Worm (Caenorhabditis elegans) whole organism, young adult: Measurements from ENCODE around the gene H03A11.13.

ENCODE experiments used
- B0336.3 ChIP-seq: fragments of 200-800 bp; sonication (Bioruptor generic); IDR thresholded peaks from 2 replicates; pipeline ENCODE4 v1.3.6; 2022; ENCODE audit warnings: missing genetic modification characterization, missing compliant biosample characterization
- C06A6.2 ChIP-seq: fragments of 200-800 bp; sonication (Bioruptor generic); conservative IDR thresholded peaks from 2 replicates; pipeline ENCODE4 v1.3.6; 2022; ENCODE audit warnings: missing genetic modification characterization, missing compliant biosample characterization
- D2030.7 ChIP-seq: fragments of 200-800 bp; sonication (Bioruptor generic); IDR thresholded peaks from 2 replicates; pipeline ENCODE4 v1.3.6; 2022; ENCODE audit warnings: missing genetic modification reagents, missing genetic modification characterization, missing compliant biosample characterization
- F10E7.11 ChIP-seq: sonication (generic microtip); optimal IDR thresholded peaks from 2 replicates; lab custom pipeline; 2017; ENCODE audit warnings: mild to moderate bottlenecking, missing genetic modification characterization, moderate library complexity, missing compliant biosample characterization
- F22D6.2 ChIP-seq: sonication (generic microtip); optimal IDR thresholded peaks from 2 replicates; lab custom pipeline; 2016; ENCODE audit warnings: mild to moderate bottlenecking, missing genetic modification characterization, missing compliant biosample characterization
- F23B12.7 ChIP-seq: sonication (generic microtip); optimal IDR thresholded peaks from 2 replicates; lab custom pipeline; 2017; ENCODE audit warnings: missing genetic modification characterization, mild to moderate bottlenecking, missing compliant biosample characterization, antibody characterized with exemption, moderate library complexity; ENCODE audit not compliant: insufficient read depth
- F39B2.1 ChIP-seq: fragments of 200-800 bp; sonication (Bioruptor generic); IDR thresholded peaks from 2 replicates; pipeline ENCODE4 v1.3.6; 2022; ENCODE audit warnings: missing genetic modification reagents, missing genetic modification characterization, missing compliant biosample characterization
- K12H6.12 ChIP-seq: fragments of 200-800 bp; sonication (Bioruptor generic); optimal IDR thresholded peaks from 2 replicates; lab custom pipeline; 2018; ENCODE audit warnings: mild to moderate bottlenecking, missing genetic modification characterization, missing compliant biosample characterization
- Y53F4B.3 ChIP-seq: fragments of 200-800 bp; sonication (Bioruptor generic); IDR thresholded peaks from 2 replicates; pipeline ENCODE4 v1.3.6; 2022; ENCODE audit warnings: missing genetic modification reagents, missing genetic modification characterization, missing compliant biosample characterization
- Y53G8AR.9 ChIP-seq: fragments of 200-800 bp; sonication (Bioruptor generic); conservative IDR thresholded peaks from 2 replicates; pipeline ENCODE4 v1.3.6; 2022; ENCODE audit warnings: missing genetic modification reagents, missing genetic modification characterization, missing compliant biosample characterization
- ZK185.1 ChIP-seq: sonication (generic microtip); optimal IDR thresholded peaks from 2 replicates; lab custom pipeline; 2016; ENCODE audit warnings: mild to moderate bottlenecking, missing genetic modification characterization, missing compliant biosample characterization; ENCODE audit not compliant: poor library complexity, severe bottlenecking
- attf-5 ChIP-seq: fragments of 200-800 bp; sonication (Bioruptor generic); optimal IDR thresholded peaks from 2 replicates; lab custom pipeline; 2018; ENCODE audit warnings: mild to moderate bottlenecking, missing genetic modification characterization, missing compliant biosample characterization
- attf-6 ChIP-seq: fragments of 200-800 bp; sonication (Bioruptor generic); IDR thresholded peaks from 2 replicates; pipeline ENCODE4 v1.3.6; 2022; ENCODE audit warnings: missing genetic modification reagents, missing genetic modification characterization, missing compliant biosample characterization
- bed-1 ChIP-seq: fragments of 200-800 bp; sonication (Bioruptor generic); IDR thresholded peaks from 2 replicates; pipeline ENCODE4 v1.3.6; 2022; ENCODE audit warnings: missing genetic modification reagents, missing genetic modification characterization, missing compliant biosample characterization
- bed-2 ChIP-seq: fragments of 200-800 bp; sonication (Bioruptor generic); IDR thresholded peaks from 2 replicates; pipeline ENCODE4 v1.3.6; 2022; ENCODE audit warnings: missing genetic modification reagents, missing genetic modification characterization, missing compliant biosample characterization
- cebp-1 ChIP-seq, 2 experiments: fragments of 200-800 bp in 1 of 2; sonication (Bioruptor generic) in 1 of 2; sonication (generic microtip) in 1 of 2; IDR thresholded peaks in 1 of 2; optimal IDR thresholded peaks in 1 of 2; 2 replicates each; pipeline versions ENCODE4 v1.3.6 to Lab custom; 2017 to 2022; ENCODE audit warnings: missing compliant biosample characterization in 2 of 2, missing genetic modification characterization in 2 of 2, mild to moderate bottlenecking in 1 of 2, missing genetic modification reagents in 1 of 2, moderate library complexity in 1 of 2
- ceh-27 ChIP-seq: fragments of 200-800 bp; sonication (Bioruptor generic); optimal IDR thresholded peaks from 2 replicates; lab custom pipeline; 2018; ENCODE audit warnings: mild to moderate bottlenecking, missing genetic modification characterization, moderate library complexity, missing compliant biosample characterization
- ceh-58 ChIP-seq: fragments of 200-800 bp; sonication (Bioruptor generic); IDR thresholded peaks from 2 replicates; pipeline ENCODE4 v1.3.6; 2022; ENCODE audit warnings: missing genetic modification characterization, missing compliant biosample characterization
- dox-1 ChIP-seq: fragments of 200-800 bp; sonication (Bioruptor generic); IDR thresholded peaks from 2 replicates; pipeline ENCODE4 v1.3.6; 2022; ENCODE audit warnings: missing genetic modification reagents, missing genetic modification characterization, missing compliant biosample characterization
- dpff-1 ChIP-seq: sonication (generic microtip); optimal IDR thresholded peaks from 2 replicates; lab custom pipeline; 2017; ENCODE audit warnings: mild to moderate bottlenecking, missing genetic modification characterization, missing compliant biosample characterization
- him-1 ChIP-seq: sonication (generic microtip); optimal IDR thresholded peaks from 2 replicates; lab custom pipeline; 2016; ENCODE audit warnings: missing genotype, missing genetic modification reagents, missing genetic modification characterization, missing compliant biosample characterization
- hlh-12 ChIP-seq: sonication (generic microtip); optimal IDR thresholded peaks from 2 replicates; lab custom pipeline; 2016; ENCODE audit warnings: missing genetic modification characterization, missing compliant biosample characterization
- hmg-1.2 ChIP-seq: fragments of 200-800 bp; sonication (Bioruptor generic); IDR thresholded peaks from 2 replicates; pipeline ENCODE4 v1.3.6; 2022; ENCODE audit warnings: missing genetic modification reagents, missing genetic modification characterization, missing compliant biosample characterization
- let-607 ChIP-seq, 2 experiments: fragments of 200-800 bp in 1 of 2; sonication (Bioruptor generic) in 1 of 2; sonication (generic microtip) in 1 of 2; optimal IDR thresholded peaks; 2 replicates each; lab custom pipeline; 2016 to 2018; ENCODE audit warnings: mild to moderate bottlenecking in 2 of 2, missing compliant biosample characterization in 2 of 2, missing genetic modification characterization in 2 of 2, moderate library complexity in 2 of 2, missing genotype in 1 of 2
- lin-54 ChIP-seq: fragments of 200-800 bp; sonication (Bioruptor generic); optimal IDR thresholded peaks from 2 replicates; lab custom pipeline; 2018; ENCODE audit warnings: mild to moderate bottlenecking, missing genetic modification characterization, missing compliant biosample characterization
- lsy-27 ChIP-seq: sonication (generic microtip); optimal IDR thresholded peaks from 2 replicates; lab custom pipeline; 2017; ENCODE audit warnings: missing genetic modification characterization, mild to moderate bottlenecking, missing compliant biosample characterization, antibody characterized with exemption, missing genotype, borderline replicate concordance; ENCODE audit not compliant: insufficient read depth
- madf-10 ChIP-seq: sonication (generic microtip); optimal IDR thresholded peaks from 2 replicates; lab custom pipeline; 2016; ENCODE audit warnings: mild to moderate bottlenecking, missing genetic modification characterization, missing compliant biosample characterization
- mcd-1 ChIP-seq: fragments of 200-800 bp; sonication (Bioruptor generic); IDR thresholded peaks from 2 replicates; pipeline ENCODE4 v1.3.6; 2022; ENCODE audit warnings: missing genetic modification reagents, missing genetic modification characterization, missing compliant biosample characterization
- mxl-1 ChIP-seq: sonication (generic microtip); optimal IDR thresholded peaks from 2 replicates; lab custom pipeline; 2016; ENCODE audit warnings: missing genetic modification characterization, missing compliant biosample characterization
- nfya-1 ChIP-seq: sonication (generic microtip); optimal IDR thresholded peaks from 2 replicates; lab custom pipeline; 2017; ENCODE audit warnings: antibody characterized with exemption, missing compliant biosample characterization, missing genetic modification characterization, borderline replicate concordance; ENCODE audit not compliant: insufficient read depth
- nfya-2 ChIP-seq: fragments of 200-800 bp; sonication (Bioruptor generic); IDR thresholded peaks from 2 replicates; pipeline ENCODE4 v1.3.6; 2022; ENCODE audit warnings: missing genetic modification reagents, missing genetic modification characterization, missing compliant biosample characterization
- nhr-27 ChIP-seq: fragments of 200-800 bp; sonication (Bioruptor generic); optimal IDR thresholded peaks from 2 replicates; lab custom pipeline; 2018; ENCODE audit warnings: mild to moderate bottlenecking, missing genetic modification characterization, moderate library complexity, missing compliant biosample characterization
- nhr-80 ChIP-seq: sonication (generic microtip); optimal IDR thresholded peaks from 2 replicates; lab custom pipeline; 2016; ENCODE audit warnings: missing genetic modification characterization, missing compliant biosample characterization
- pbrm-1 ChIP-seq: fragments of 200-800 bp; sonication (Bioruptor generic); IDR thresholded peaks from 2 replicates; pipeline ENCODE4 v1.3.6; 2022; ENCODE audit warnings: missing genetic modification reagents, missing genetic modification characterization, missing compliant biosample characterization
- sdz-38 ChIP-seq: sonication (generic microtip); optimal IDR thresholded peaks from 2 replicates; lab custom pipeline; 2016; ENCODE audit warnings: missing genotype, missing genetic modification characterization, missing compliant biosample characterization
- sea-2 ChIP-seq: fragments of 200-800 bp; sonication (Bioruptor generic); IDR thresholded peaks from 2 replicates; pipeline ENCODE4 v1.3.6; 2022; ENCODE audit warnings: missing genetic modification characterization, missing compliant biosample characterization
- snpc-4 ChIP-seq, 5 experiments: fragments of 150-350 bp in 1 of 5; sonication (generic microtip) in 4 of 5; optimal IDR thresholded peaks; 2 replicates each; lab custom pipeline; 2014 to 2018; ENCODE audit warnings: missing genetic modification characterization in 5 of 5, missing biosample characterization in 3 of 5, antibody characterized with exemption in 2 of 5, mild to moderate bottlenecking in 2 of 5, missing compliant biosample characterization in 2 of 5, missing genotype in 2 of 5, moderate library complexity in 2 of 5, missing genetic modification reagents in 1 of 5
- sptf-2 ChIP-seq: fragments of 200-800 bp; sonication (Bioruptor generic); optimal IDR thresholded peaks from 2 replicates; lab custom pipeline; 2018; ENCODE audit warnings: mild to moderate bottlenecking, missing genetic modification characterization, missing compliant biosample characterization
- tbp1 ChIP-seq: fragments of 200-800 bp; sonication (Bioruptor generic); optimal IDR thresholded peaks from 2 replicates; lab custom pipeline; 2018; ENCODE audit warnings: mild to moderate bottlenecking, missing genetic modification characterization, missing compliant biosample characterization
- tlf-1 ChIP-seq: fragments of 200-800 bp; sonication (Bioruptor generic); optimal IDR thresholded peaks from 2 replicates; lab custom pipeline; 2018; ENCODE audit warnings: mild to moderate bottlenecking, missing genetic modification characterization, missing compliant biosample characterization
- unc-62 ChIP-seq: fragments of 150-350 bp; optimal IDR thresholded peaks from 2 replicates; lab custom pipeline; 2014; ENCODE audit warnings: missing biosample characterization, missing genetic modification reagents, missing genetic modification characterization
- zfh-2 ChIP-seq: fragments of 200-800 bp; sonication (Bioruptor generic); conservative IDR thresholded peaks from 2 replicates; pipeline ENCODE4 v1.3.6; 2022; ENCODE audit warnings: missing genetic modification reagents, missing genetic modification characterization, missing compliant biosample characterization
- ztf-18 ChIP-seq: sonication (generic microtip); optimal IDR thresholded peaks from 2 replicates; lab custom pipeline; 2016; ENCODE audit warnings: missing genotype, mild to moderate bottlenecking, missing genetic modification characterization, missing compliant biosample characterization
- ztf-25 ChIP-seq: fragments of 200-800 bp; sonication (Bioruptor generic); IDR thresholded peaks from 2 replicates; pipeline ENCODE4 v1.3.6; 2022; ENCODE audit warnings: missing genetic modification reagents, missing genetic modification characterization, missing compliant biosample characterization
- ztf-26 ChIP-seq: sonication (generic microtip); optimal IDR thresholded peaks from 2 replicates; lab custom pipeline; 2017; ENCODE audit warnings: missing genetic modification characterization, missing compliant biosample characterization
- ztf-3 ChIP-seq: fragments of 200-800 bp; sonication (Bioruptor generic); optimal IDR thresholded peaks from 2 replicates; lab custom pipeline; 2018; ENCODE audit warnings: mild to moderate bottlenecking, missing genetic modification characterization, missing compliant biosample characterization

Gene H03A11.13

ce11 chrX:15173303-15173904, 39.6 kb downstream of the H03A11.13 start, which contains the start of gene ucr-2.2:
Gene ucr-2.2, plus strand, starts transcription at chrX:15173904.
- TF ChIP-seq lsy-27 (tag; lab: Kevin White, UChicago) (no peak), hmg-1.2 (GFP tag; lab: Robert Waterston, UW) (peak; percentile 49), sptf-2 (GFP tag; lab: Kevin White, UChicago) (no peak), tlf-1 (peak; percentile 36), ztf-3 (GFP tag; lab: Kevin White, UChicago) (no peak), F22D6.2 (peak; percentile 30), C06A6.2 (GFP tag; lab: Robert Waterston, UW) (peak; percentile 64), zfh-2 (GFP tag; lab: Robert Waterston, UW) (peak; percentile 52; the same call in 1 of the 2 replicates), unc-62 (GFP tag; lab: Kevin White, UChicago) (no peak), him-1 (tag; lab: Kevin White, UChicago) (no peak), nhr-80 (tag; lab: Kevin White, UChicago) (peak; percentile 87), nfya-1 (no peak), sea-2 (no peak), snpc-4 (GFP tag; optimal IDR thresholded peaks at IDR 0.05; lab: Kevin White, UChicago) (no peak), snpc-4 (tag; optimal IDR thresholded peaks at IDR 0.05; lab: Kevin White, UChicago) (peak; percentile 8 to 80 (median 66)), nhr-27 (tag; lab: Kevin White, UChicago) (no peak), dox-1 (GFP tag; lab: Robert Waterston, UW) (peak; percentile 89), attf-6 (GFP tag; lab: Robert Waterston, UW) (no peak), nfya-2 (GFP tag; lab: Robert Waterston, UW) (no peak), madf-10 (tag; lab: Kevin White, UChicago) (peak; percentile 46), attf-5 (peak; percentile 83), hlh-12 (tag; lab: Kevin White, UChicago) (no peak), sdz-38 (tag; lab: Kevin White, UChicago) (no peak), ZK185.1 (peak; percentile 83), mxl-1 (no peak), dpff-1 (tag; lab: Kevin White, UChicago) (no peak), F39B2.1 (GFP tag; lab: Robert Waterston, UW) (no peak), bed-2 (GFP tag; lab: Robert Waterston, UW) (no peak), cebp-1 (GFP tag; IDR thresholded peaks at IDR 0.05; lab: Robert Waterston, UW) (peak; percentile 44; the same call in 1 of the 2 replicates), cebp-1 (tag; optimal IDR thresholded peaks at IDR 0.05; lab: Kevin White, UChicago) (peak; percentile 82), D2030.7 (GFP tag; lab: Robert Waterston, UW) (no peak), tbp1 (GFP tag; lab: Kevin White, UChicago) (peak; percentile 61), F23B12.7 (tag; lab: Kevin White, UChicago) (peak; percentile 68), Y53F4B.3 (no peak), ztf-18 (tag; lab: Kevin White, UChicago) (peak; percentile 96), Y53G8AR.9 (GFP tag; lab: Robert Waterston, UW) (peak; percentile 64; the same call in 1 of the 2 replicates), K12H6.12 (tag; lab: Kevin White, UChicago) (peak; percentile 61), ztf-26 (tag; lab: Kevin White, UChicago) (peak; percentile 71), lin-54 (GFP tag; lab: Kevin White, UChicago) (peak; percentile 68), mcd-1 (GFP tag; lab: Robert Waterston, UW) (peak; percentile 76), let-607 (tag; optimal IDR thresholded peaks at IDR 0.05; lab: Kevin White, UChicago) (peak; percentile 75 to 88), pbrm-1 (GFP tag; lab: Robert Waterston, UW) (peak; percentile 75), ztf-25 (GFP tag; lab: Robert Waterston, UW) (no peak), B0336.3 (GFP tag; lab: Robert Waterston, UW) (peak; percentile 49; the same call in 1 of the 2 replicates), ceh-27 (GFP tag; lab: Kevin White, UChicago) (peak; percentile 65), ceh-58 (GFP tag; lab: Robert Waterston, UW) (no peak), F10E7.11 (tag; lab: Kevin White, UChicago) (no peak), bed-1 (GFP tag; lab: Robert Waterston, UW) (no peak)
